Fruit fly (Drosophila melanogaster) whole organism, wandering third instar larva: Measurements from ENCODE around the gene Mdr65.

Experiments used
- CG9705 ChIP-seq: fragments of 200-800 bp; sonication (Bioruptor generic); optimal IDR thresholded peaks from 2 replicates; lab custom pipeline; 2018; ENCODE audit warnings: missing biosample characterization, mild to moderate bottlenecking, missing genetic modification characterization
- Dfd ChIP-seq: fragments of >200 bp; optimal IDR thresholded peaks from 2 replicates; lab custom pipeline; 2017; ENCODE audit warnings: missing biosample characterization, missing genetic modification characterization
- Dif ChIP-seq: fragments of 200-275, 200-300 bp; sonication (Bioruptor generic); optimal IDR thresholded peaks from 2 replicates; lab custom pipeline; 2018; ENCODE audit warnings: missing biosample characterization, missing genetic modification characterization; ENCODE audit not compliant: partially characterized antibody
- HLH106 ChIP-seq: fragments of 200-800 bp; optimal IDR thresholded peaks from 3 replicates; lab custom pipeline; 2019; ENCODE audit warnings: missing biosample characterization, mild to moderate bottlenecking, missing genetic modification characterization, moderate library complexity
- Hnf4 ChIP-seq: fragments of 200-800 bp; sonication (Bioruptor generic); optimal IDR thresholded peaks from 2 replicates; lab custom pipeline; 2016; ENCODE audit warnings: missing biosample characterization, mild to moderate bottlenecking, missing genetic modification characterization
- Hr78 ChIP-seq: fragments of >200 bp; optimal IDR thresholded peaks from 2 replicates; lab custom pipeline; 2017; ENCODE audit warnings: missing biosample characterization, missing genetic modification characterization
- Hr83 ChIP-seq: fragments of 200-300 bp; sonication (Bioruptor generic); optimal IDR thresholded peaks from 2 replicates; lab custom pipeline; 2016; ENCODE audit warnings: missing biosample characterization, mild to moderate bottlenecking, missing genetic modification characterization, moderate library complexity; ENCODE audit not compliant: poor library complexity, severe bottlenecking
- Jra ChIP-seq: sonication (Bioruptor generic); optimal IDR thresholded peaks from 2 replicates; lab custom pipeline; 2016; ENCODE audit warnings: missing biosample characterization, missing genetic modification characterization
- Mio ChIP-seq: sonication (Bioruptor generic); optimal IDR thresholded peaks from 2 replicates; lab custom pipeline; 2016; ENCODE audit warnings: missing biosample characterization, missing genetic modification characterization
- Myc ChIP-seq: fragments of >200 bp; optimal IDR thresholded peaks from 2 replicates; lab custom pipeline; 2017
- N ChIP-seq: fragments of >200 bp; optimal IDR thresholded peaks from 2 replicates; lab custom pipeline; 2018; ENCODE audit warnings: missing biosample characterization, missing external identifiers, missing genetic modification characterization
- OdsH ChIP-seq: fragments of 200-800 bp; sonication (Bioruptor generic); optimal IDR thresholded peaks from 2 replicates; lab custom pipeline; 2016; ENCODE audit warnings: missing biosample characterization, mild to moderate bottlenecking, missing genetic modification characterization
- Rel ChIP-seq, 2 experiments: fragments of 200-800 bp; sonication (Bioruptor generic) in 1 of 2; optimal IDR thresholded peaks; 2 replicates in 1 of 2; 3 replicates in 1 of 2; lab custom pipeline; 2016 to 2019; ENCODE audit warnings: mild to moderate bottlenecking in 2 of 2, missing biosample characterization in 2 of 2, missing genetic modification characterization in 2 of 2, moderate library complexity in 1 of 2
- Sp1 ChIP-seq: fragments of 200-800 bp; sonication (Bioruptor generic); optimal IDR thresholded peaks from 3 replicates; lab custom pipeline; 2019; ENCODE audit warnings: missing biosample characterization, mild to moderate bottlenecking, missing genetic modification characterization, moderate library complexity
- Vsx2 ChIP-seq: fragments of 200-300, 225-300 bp; sonication (Bioruptor generic); optimal IDR thresholded peaks from 2 replicates; lab custom pipeline; 2018; ENCODE audit warnings: missing biosample characterization, missing genetic modification characterization; ENCODE audit not compliant: partially characterized antibody
- br ChIP-seq: fragments of 200-800 bp; sonication (Bioruptor generic); optimal IDR thresholded peaks from 2 replicates; lab custom pipeline; 2016; ENCODE audit warnings: missing biosample characterization, missing genetic modification characterization
- brk ChIP-seq: fragments of 200-800 bp; sonication (Bioruptor generic); optimal IDR thresholded peaks from 2 replicates; lab custom pipeline; 2016; ENCODE audit warnings: missing biosample characterization, mild to moderate bottlenecking, missing genetic modification characterization
- dl ChIP-seq, 2 experiments: fragments of 175-275, 200-275 bp in 1 of 2; fragments of 200-275 bp in 1 of 2; sonication (Bioruptor generic); optimal IDR thresholded peaks; lab custom pipeline; 2018; ENCODE audit warnings: mild to moderate bottlenecking in 2 of 2, missing biosample characterization in 2 of 2, missing genetic modification characterization in 2 of 2, moderate library complexity in 2 of 2; ENCODE audit not compliant: partially characterized antibody in 2 of 2, insufficient read depth in 1 of 2
- dmrt93B ChIP-seq: fragments of 200-800 bp; sonication (Bioruptor generic); optimal IDR thresholded peaks from 2 replicates; lab custom pipeline; 2018; ENCODE audit warnings: missing biosample characterization, mild to moderate bottlenecking, missing genetic modification characterization
- dsf ChIP-seq: sonication (Bioruptor generic); optimal IDR thresholded peaks from 2 replicates; lab custom pipeline; 2016; ENCODE audit warnings: missing biosample characterization, missing genetic modification characterization, borderline replicate concordance
- ey ChIP-seq: fragments of 200-800 bp; sonication (Bioruptor generic); optimal IDR thresholded peaks from 2 replicates; lab custom pipeline; 2016; ENCODE audit warnings: missing biosample characterization, missing genetic modification characterization
- foxo ChIP-seq, 2 experiments: fragments of 200-800 bp; sonication (Bioruptor generic); optimal IDR thresholded peaks; 2 replicates in 1 of 2; 3 replicates in 1 of 2; lab custom pipeline; 2016 to 2017; ENCODE audit warnings: missing biosample characterization in 2 of 2, missing genetic modification characterization in 2 of 2
- fru ChIP-seq: fragments of 200-800 bp; sonication (Bioruptor generic); optimal IDR thresholded peaks from 3 replicates; lab custom pipeline; 2016; ENCODE audit warnings: missing biosample characterization, mild to moderate bottlenecking, missing genetic modification characterization
- h ChIP-seq: fragments of 200-800 bp; sonication (Bioruptor generic); optimal IDR thresholded peaks from 3 replicates; lab custom pipeline; 2016; ENCODE audit warnings: missing biosample characterization, mild to moderate bottlenecking, missing genetic modification characterization
- jim ChIP-seq: fragments of 175-275, 200-325 bp; sonication (Bioruptor generic); optimal IDR thresholded peaks from 2 replicates; lab custom pipeline; 2016; ENCODE audit warnings: missing biosample characterization, mild to moderate bottlenecking, missing genetic modification characterization
- lola ChIP-seq: fragments of >200 bp; optimal IDR thresholded peaks from 2 replicates; lab custom pipeline; 2017; ENCODE audit warnings: missing biosample characterization, missing genetic modification characterization
- psq ChIP-seq: fragments of 200-800 bp; sonication (Bioruptor generic); optimal IDR thresholded peaks from 3 replicates; lab custom pipeline; 2017; ENCODE audit warnings: missing biosample characterization, mild to moderate bottlenecking, missing genetic modification characterization, moderate library complexity
- rgr ChIP-seq: fragments of 200-800 bp; sonication (Bioruptor generic); optimal IDR thresholded peaks from 3 replicates; lab custom pipeline; 2016; ENCODE audit warnings: missing biosample characterization, mild to moderate bottlenecking, missing genetic modification characterization
- sage ChIP-seq: fragments of 200-800 bp; sonication (Bioruptor generic); optimal IDR thresholded peaks from 2 replicates; lab custom pipeline; 2016; ENCODE audit warnings: missing biosample characterization, mild to moderate bottlenecking, missing genetic modification characterization
- tai ChIP-seq: sonication (Bioruptor generic); optimal IDR thresholded peaks from 2 replicates; lab custom pipeline; 2016; ENCODE audit warnings: missing biosample characterization, missing genetic modification characterization
- usp ChIP-seq: fragments of >200 bp; optimal IDR thresholded peaks from 2 replicates; lab custom pipeline; 2017; ENCODE audit warnings: missing biosample characterization, missing genetic modification characterization
- woc ChIP-seq: sonication (Bioruptor generic); optimal IDR thresholded peaks from 2 replicates; lab custom pipeline; 2016; ENCODE audit warnings: missing biosample characterization, mild to moderate bottlenecking, missing genetic modification characterization

Gene Mdr65

dm6 chr3L:6274929-6275328, 29.4 kb upstream of the Mdr65 start:
- no peak for TF ChIP-seq Rel (GFP tag; optimal IDR thresholded peaks at IDR 0.05; lab: Kevin White, UChicago)
- no peak for TF ChIP-seq Rel (tag; optimal IDR thresholded peaks at IDR 0.05; lab: Kevin White, UChicago)
- TF ChIP-seq CG9705 (GFP tag; lab: Kevin White, UChicago): no peak
- no peak for TF ChIP-seq sage (GFP tag; lab: Kevin White, UChicago)
- no peak for TF ChIP-seq HLH106 (tag; lab: Kevin White, UChicago)
- no peak for TF ChIP-seq jim
- TF ChIP-seq Dfd (GFP tag; lab: Kevin White, UChicago): no peak
- TF ChIP-seq Vsx2: no peak
- no peak for TF ChIP-seq h (GFP tag; lab: Kevin White, UChicago)
- no peak for TF ChIP-seq N
- no peak for TF ChIP-seq psq
- TF ChIP-seq usp: no peak
- TF ChIP-seq Myc (lab: Kevin White, UChicago): no peak
- no peak for TF ChIP-seq dsf (GFP tag; lab: Kevin White, UChicago)
- no peak for TF ChIP-seq Dif (GFP tag; lab: Kevin White, UChicago)
- no peak for TF ChIP-seq rgr
- TF ChIP-seq OdsH (GFP tag; lab: Kevin White, UChicago): no peak
- TF ChIP-seq foxo (GFP tag; optimal IDR thresholded peaks at IDR 0.05; lab: Kevin White, UChicago): no peak

- no peak for TF ChIP-seq dl (GFP tag; optimal IDR thresholded peaks at IDR 0.05; lab: Kevin White, UChicago; ENCODE audit: insufficient read depth in 1 of 2, partially characterized antibody in 2 of 2)
- TF ChIP-seq h (GFP tag; lab: Kevin White, UChicago): peak; percentile 52
- TF ChIP-seq ey (GFP tag; lab: Kevin White, UChicago): peak; percentile 27
- peak; percentile 35 for TF ChIP-seq rgr
- no peak for TF ChIP-seq CG9705 (GFP tag; lab: Kevin White, UChicago)
- peak; percentile 55 for TF ChIP-seq fru (GFP tag; lab: Kevin White, UChicago)
- peak; percentile 31 for TF ChIP-seq Sp1
- no peak for TF ChIP-seq Mio (GFP tag; lab: Kevin White, UChicago)
- no peak for TF ChIP-seq Dfd (GFP tag; lab: Kevin White, UChicago)
- TF ChIP-seq dmrt93B (GFP tag; lab: Kevin White, UChicago): no peak
- TF ChIP-seq OdsH (GFP tag; lab: Kevin White, UChicago): peak; percentile 48
- no peak for TF ChIP-seq Hr78 (GFP tag; lab: Kevin White, UChicago)
- TF ChIP-seq HLH106 (tag; lab: Kevin White, UChicago): peak; percentile 41
- TF ChIP-seq Hr83 (GFP tag; lab: Kevin White, UChicago): no peak
- peak in 1 of 2 experiments; percentile 62 for TF ChIP-seq foxo (GFP tag; optimal IDR thresholded peaks at IDR 0.05; lab: Kevin White, UChicago)
- peak; percentile 18 for TF ChIP-seq brk (GFP tag; lab: Kevin White, UChicago)
- no peak for TF ChIP-seq Myc (lab: Kevin White, UChicago)
- TF ChIP-seq psq: peak; percentile 27
- TF ChIP-seq woc: peak; percentile 25
- peak; percentile 28 for TF ChIP-seq Hnf4 (GFP tag; lab: Kevin White, UChicago)
- TF ChIP-seq jim: no peak
- no peak for TF ChIP-seq Jra
Observed at dm6 chr3L:6270283-6270682, 24.7 kb upstream of the Mdr65 start.

- TF ChIP-seq rgr: peak; percentile 26
- no peak for TF ChIP-seq jim
- peak; percentile 26 for TF ChIP-seq br
- TF ChIP-seq fru (GFP tag; lab: Kevin White, UChicago): peak; percentile 49
- TF ChIP-seq foxo (GFP tag; optimal IDR thresholded peaks at IDR 0.05; lab: Kevin White, UChicago): peak in 1 of 2 experiments; percentile 50
- TF ChIP-seq dl (GFP tag; optimal IDR thresholded peaks at IDR 0.05; lab: Kevin White, UChicago; ENCODE audit: insufficient read depth in 1 of 2, partially characterized antibody in 2 of 2): no peak
- peak; percentile 55 for TF ChIP-seq h (GFP tag; lab: Kevin White, UChicago)
- peak; percentile 11 for TF ChIP-seq psq
- no peak for TF ChIP-seq CG9705 (GFP tag; lab: Kevin White, UChicago)
- TF ChIP-seq Sp1: peak; percentile 3
- peak; percentile 14 for TF ChIP-seq HLH106 (tag; lab: Kevin White, UChicago)
- peak; percentile 2 for TF ChIP-seq woc
- peak; percentile 42 for TF ChIP-seq ey (GFP tag; lab: Kevin White, UChicago)
- TF ChIP-seq OdsH (GFP tag; lab: Kevin White, UChicago): peak; percentile 25
Observed at dm6 chr3L:6269003-6269402, 23.5 kb upstream of the Mdr65 start.

- TF ChIP-seq Mio (GFP tag; lab: Kevin White, UChicago) (no peak), N (no peak), lola (GFP tag; lab: Kevin White, UChicago) (no peak), rgr (no peak), brk (GFP tag; lab: Kevin White, UChicago) (no peak), Sp1 (no peak), Dif (GFP tag; lab: Kevin White, UChicago) (no peak), OdsH (GFP tag; lab: Kevin White, UChicago) (no peak), Rel (GFP tag; optimal IDR thresholded peaks at IDR 0.05; lab: Kevin White, UChicago) (no peak), Rel (tag; optimal IDR thresholded peaks at IDR 0.05; lab: Kevin White, UChicago) (no peak), Jra (no peak), usp (no peak), tai (GFP tag; lab: Kevin White, UChicago) (no peak)
- TF ChIP-seq, all 38 proteins: peak for 0
Observed at dm6 chr3L:6268076-6268475, 22.5 kb upstream of the Mdr65 start.
